Worm (Caenorhabditis elegans) whole organism, mixed stage, embryonic: ENCODE results near the gene T25B6.6.

Experiments used
- M03D4.4 ChIP-seq: sonication (generic microtip); optimal IDR thresholded peaks from 2 replicates; lab custom pipeline; 2017; ENCODE audit warnings: mild to moderate bottlenecking, missing genetic modification characterization, missing compliant biosample characterization
- bed-3 ChIP-seq: fragments of 200-800 bp; sonication (Bioruptor generic); optimal IDR thresholded peaks from 3 replicates; lab custom pipeline; 2018; ENCODE audit warnings: mild to moderate bottlenecking, missing genetic modification characterization, moderate library complexity, missing compliant biosample characterization
- blmp-1 ChIP-seq: fragments of 150-350 bp; optimal IDR thresholded peaks from 2 replicates; lab custom pipeline; 2014; ENCODE audit warnings: missing biosample characterization, missing genetic modification characterization
- ceh-43 ChIP-seq: fragments of 200-800 bp; sonication (Bioruptor generic); optimal IDR thresholded peaks from 2 replicates; lab custom pipeline; 2018; ENCODE audit warnings: mild to moderate bottlenecking, missing genetic modification characterization, moderate library complexity, missing compliant biosample characterization
- ceh-83 ChIP-seq: fragments of 200-800 bp; sonication (Bioruptor generic); optimal IDR thresholded peaks from 2 replicates; lab custom pipeline; 2018; ENCODE audit warnings: mild to moderate bottlenecking, missing genetic modification characterization, missing compliant biosample characterization
- ces-1 ChIP-seq: fragments of 150-350 bp; optimal IDR thresholded peaks from 2 replicates; lab custom pipeline; 2014; ENCODE audit warnings: missing biosample characterization, missing genetic modification reagents, missing genetic modification characterization
- cnd-1 ChIP-seq: fragments of 200-800 bp; sonication (Bioruptor generic); optimal IDR thresholded peaks from 2 replicates; lab custom pipeline; 2018; ENCODE audit warnings: mild to moderate bottlenecking, missing genetic modification characterization, missing compliant biosample characterization
- drap-1 ChIP-seq: fragments of 200-800 bp; sonication (Bioruptor generic); optimal IDR thresholded peaks from 3 replicates; lab custom pipeline; 2018; ENCODE audit warnings: mild to moderate bottlenecking, missing genetic modification characterization, missing compliant biosample characterization
- elt-3 ChIP-seq: fragments of 150-350 bp; optimal IDR thresholded peaks from 2 replicates; lab custom pipeline; 2014; ENCODE audit warnings: missing biosample characterization, missing genetic modification characterization
- flh-1 ChIP-seq: fragments of 200-800 bp; sonication (Bioruptor generic); optimal IDR thresholded peaks from 2 replicates; lab custom pipeline; 2018; ENCODE audit warnings: mild to moderate bottlenecking, missing genetic modification characterization, moderate library complexity, missing compliant biosample characterization
- ham-2 ChIP-seq: fragments of 200-800 bp; sonication (Bioruptor generic); optimal IDR thresholded peaks from 2 replicates; lab custom pipeline; 2018; ENCODE audit warnings: mild to moderate bottlenecking, missing genetic modification characterization, missing compliant biosample characterization
- hlh-1 ChIP-seq: fragments of 150-350 bp; optimal IDR thresholded peaks from 2 replicates; lab custom pipeline; 2014; ENCODE audit warnings: missing biosample characterization, missing genetic modification reagents, missing genetic modification characterization
- lin-32 ChIP-seq: fragments of 200-800 bp; sonication (Bioruptor generic); optimal IDR thresholded peaks from 2 replicates; lab custom pipeline; 2018; ENCODE audit warnings: mild to moderate bottlenecking, missing genetic modification characterization, missing compliant biosample characterization
- lsy-2 ChIP-seq: fragments of 150-350 bp; optimal IDR thresholded peaks from 2 replicates; lab custom pipeline; 2014; ENCODE audit warnings: missing biosample characterization, missing genetic modification characterization
- mab-5 ChIP-seq: fragments of 150-350 bp; optimal IDR thresholded peaks from 2 replicates; lab custom pipeline; 2014; ENCODE audit warnings: missing biosample characterization, missing genetic modification characterization
- mep-1 ChIP-seq: fragments of 150-350 bp; optimal IDR thresholded peaks from 2 replicates; lab custom pipeline; 2017; ENCODE audit warnings: missing biosample characterization, missing genetic modification reagents, missing genetic modification characterization, inconsistent platforms
- mls-2 ChIP-seq: sonication (generic microtip); optimal IDR thresholded peaks from 2 replicates; lab custom pipeline; 2016; ENCODE audit warnings: mild to moderate bottlenecking, missing genetic modification characterization, moderate library complexity, missing compliant biosample characterization
- nhr-12 ChIP-seq: fragments of 150-350 bp; optimal IDR thresholded peaks from 2 replicates; lab custom pipeline; 2014; ENCODE audit warnings: missing biosample characterization, missing genetic modification characterization
- nhr-2 ChIP-seq: fragments of 150-350 bp; optimal IDR thresholded peaks from 2 replicates; lab custom pipeline; 2014; ENCODE audit warnings: missing biosample characterization, missing genetic modification characterization
- nhr-237 ChIP-seq: fragments of 150-350 bp; optimal IDR thresholded peaks from 2 replicates; lab custom pipeline; 2014; ENCODE audit warnings: missing biosample characterization, missing genetic modification characterization
- nhr-76 ChIP-seq: sonication (generic microtip); optimal IDR thresholded peaks from 2 replicates; lab custom pipeline; 2017; ENCODE audit warnings: missing biosample characterization, missing genetic modification characterization
- pha-4 ChIP-seq: fragments of 150-350 bp; optimal IDR thresholded peaks from 2 replicates; lab custom pipeline; 2018; ENCODE audit warnings: missing biosample characterization, missing genetic modification reagents, missing genetic modification characterization
- sem-2 ChIP-seq: fragments of 200-800 bp; sonication (Bioruptor generic); optimal IDR thresholded peaks from 2 replicates; lab custom pipeline; 2018; ENCODE audit warnings: mild to moderate bottlenecking, missing genetic modification characterization, missing compliant biosample characterization
- snpc-4 ChIP-seq: fragments of 150-350 bp; optimal IDR thresholded peaks from 2 replicates; lab custom pipeline; 2014; ENCODE audit warnings: missing biosample characterization, missing genetic modification characterization
- sptf-1 ChIP-seq: sonication (generic microtip); optimal IDR thresholded peaks from 2 replicates; lab custom pipeline; 2017; ENCODE audit warnings: mild to moderate bottlenecking, missing genetic modification characterization, moderate library complexity, missing compliant biosample characterization
- tbx-8 ChIP-seq: fragments of 200-800 bp; sonication (Bioruptor generic); optimal IDR thresholded peaks from 2 replicates; lab custom pipeline; 2018; ENCODE audit warnings: mild to moderate bottlenecking, missing genetic modification characterization, moderate library complexity, missing compliant biosample characterization
- unc-120 ChIP-seq: sonication (generic microtip); optimal IDR thresholded peaks from 2 replicates; lab custom pipeline; 2017; ENCODE audit warnings: missing genetic modification characterization, missing compliant biosample characterization; ENCODE audit not compliant: poor library complexity, severe bottlenecking
- unc-39 ChIP-seq: fragments of 150-350 bp; optimal IDR thresholded peaks from 2 replicates; lab custom pipeline; 2014; ENCODE audit warnings: missing biosample characterization, missing genetic modification characterization
- unc-62 ChIP-seq: fragments of 150-350 bp; optimal IDR thresholded peaks from 2 replicates; lab custom pipeline; 2014; ENCODE audit warnings: missing biosample characterization, missing genetic modification reagents, missing genetic modification characterization
- zip-8 ChIP-seq: fragments of 150-350 bp; optimal IDR thresholded peaks from 2 replicates; lab custom pipeline; 2014; ENCODE audit warnings: missing biosample characterization, missing genetic modification characterization
- ztf-11 ChIP-seq: fragments of 150-350 bp; optimal IDR thresholded peaks from 2 replicates; lab custom pipeline; 2014; ENCODE audit warnings: missing biosample characterization, missing genetic modification characterization

The T25B6.6 gene

DNA sequence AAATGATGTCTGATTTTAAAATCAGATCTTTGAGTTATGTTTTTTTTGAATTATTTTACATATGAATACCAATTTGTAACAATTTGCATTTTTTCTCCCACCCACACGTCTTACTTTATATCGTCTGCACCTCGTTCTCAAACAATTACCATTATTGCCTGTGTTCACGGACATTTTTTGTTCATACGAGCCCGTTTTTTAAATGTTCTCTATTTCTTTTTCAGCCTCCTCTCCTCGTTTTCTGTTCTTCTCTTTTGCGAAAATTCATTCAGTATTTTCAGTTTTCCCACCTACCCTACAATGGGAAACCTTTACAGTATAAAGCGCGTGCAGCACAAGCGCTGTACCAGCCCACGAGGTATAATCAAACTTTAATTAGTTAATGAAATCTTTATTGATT is 23.2 kb upstream of the T25B6.6 start, which contains the start of gene prdm-14:
Gene prdm-14 (plus strand): TSS at position 301 of the 400 bp plus-strand sequence.
- TF ChIP-seq zip-8 (no peak), mep-1 (tag; lab: Kevin White, UChicago) (no peak), blmp-1 (tag; lab: Kevin White, UChicago) (no peak)

- TF ChIP-seq elt-3 (tag; lab: Kevin White, UChicago) (no peak), nhr-12 (tag; lab: Kevin White, UChicago) (no peak), M03D4.4 (tag; lab: Kevin White, UChicago) (no peak), hlh-1 (tag; lab: Kevin White, UChicago) (no peak), tbx-8 (GFP tag; lab: Kevin White, UChicago) (no peak), zip-8 (no peak), lsy-2 (tag; lab: Kevin White, UChicago) (no peak)
Observed at ce11 chrX:9036237-9036636, 13.6 kb upstream of the T25B6.6 start.

ce11 chrX:9035142-9035541 is 12.5 kb upstream of the T25B6.6 start:
- TF ChIP-seq flh-1 (no peak), mep-1 (tag; lab: Kevin White, UChicago) (no peak), sem-2 (GFP tag; lab: Kevin White, UChicago) (no peak), mls-2 (tag; lab: Kevin White, UChicago) (no peak), nhr-237 (no peak), zip-8 (no peak)

- no peak for TF ChIP-seq nhr-237
- TF ChIP-seq bed-3 (GFP tag; lab: Kevin White, UChicago): no peak
- TF ChIP-seq snpc-4 (tag; lab: Kevin White, UChicago): no peak
- no peak for TF ChIP-seq cnd-1 (tag; lab: Kevin White, UChicago)
- TF ChIP-seq mab-5 (tag; lab: Kevin White, UChicago): no peak
- TF ChIP-seq drap-1 (GFP tag; lab: Kevin White, UChicago): no peak
- no peak for TF ChIP-seq ceh-43 (GFP tag; lab: Kevin White, UChicago)
- TF ChIP-seq lin-32 (GFP tag; lab: Kevin White, UChicago): no peak
- TF ChIP-seq unc-39: no peak
- no peak for TF ChIP-seq ham-2 (GFP tag; lab: Kevin White, UChicago)
- TF ChIP-seq lsy-2 (tag; lab: Kevin White, UChicago): no peak
- no peak for TF ChIP-seq elt-3 (tag; lab: Kevin White, UChicago)
- no peak for TF ChIP-seq nhr-76
- TF ChIP-seq nhr-2 (tag; lab: Kevin White, UChicago): no peak
- no peak for TF ChIP-seq blmp-1 (tag; lab: Kevin White, UChicago)
- TF ChIP-seq, all 35 proteins: peak for 0
Observed at ce11 chrX:9034310-9034709, 11.6 kb upstream of the T25B6.6 start, which contains the start of gene nep-22. Gene nep-22, plus strand, starts transcription at chrX:9034554.

DNA sequence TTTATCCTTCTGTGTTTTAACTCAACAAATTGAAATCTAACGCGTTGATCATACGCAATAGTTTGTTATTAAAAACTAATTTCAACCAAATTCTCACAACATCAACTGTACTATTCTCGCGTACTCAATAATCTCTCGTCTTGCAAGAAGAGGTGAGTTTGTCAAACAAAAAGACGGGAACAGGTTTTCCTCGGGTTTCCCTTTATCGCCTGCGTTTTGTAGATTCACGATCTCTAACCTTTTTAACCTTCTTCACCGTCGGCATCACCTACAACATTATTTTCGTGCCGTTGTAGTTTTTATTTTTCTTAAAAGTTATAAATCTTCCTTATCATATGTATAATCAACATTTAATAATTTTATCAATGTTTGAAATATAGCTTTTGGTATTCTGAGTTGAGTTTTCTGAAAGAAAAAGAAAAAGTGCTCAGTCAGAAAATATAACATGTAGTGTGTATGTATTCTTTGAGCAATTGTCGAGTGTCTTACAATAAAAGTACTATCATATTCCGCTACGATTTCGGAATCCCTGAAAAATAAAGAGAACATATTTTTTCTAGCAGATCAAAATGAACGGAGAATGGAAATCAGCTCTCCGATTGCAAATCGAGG is 6.3 kb upstream of the T25B6.6 start, which contains the start of gene snf-12:
Gene snf-12 (plus strand): TSS at position 562 of the 612 bp plus-strand sequence.
- TF ChIP-seq mep-1 (tag; lab: Kevin White, UChicago) (no peak), tbx-8 (GFP tag; lab: Kevin White, UChicago) (no peak), bed-3 (GFP tag; lab: Kevin White, UChicago) (no peak), ceh-83 (GFP tag; lab: Kevin White, UChicago) (no peak), snpc-4 (tag; lab: Kevin White, UChicago) (no peak)

ce11 chrX:9027304-9027703 is 4.6 kb upstream of the T25B6.6 start, which contains the start of gene T25B6.3:
Gene T25B6.3, plus strand, starts transcription at chrX:9027604.
- TF ChIP-seq M03D4.4 (tag; lab: Kevin White, UChicago): no peak
- no peak for TF ChIP-seq lsy-2 (tag; lab: Kevin White, UChicago)
- TF ChIP-seq sptf-1 (tag; lab: Kevin White, UChicago): no peak
- no peak for TF ChIP-seq ham-2 (GFP tag; lab: Kevin White, UChicago)
- no peak for TF ChIP-seq tbx-8 (GFP tag; lab: Kevin White, UChicago)
- TF ChIP-seq ztf-11 (tag; lab: Kevin White, UChicago): no peak
- TF ChIP-seq nhr-2 (tag; lab: Kevin White, UChicago): no peak
- TF ChIP-seq unc-120 (tag; lab: Kevin White, UChicago): no peak
- TF ChIP-seq nhr-237: no peak
- TF ChIP-seq pha-4 (tag; lab: Kevin White, UChicago): no peak
- no peak for TF ChIP-seq lin-32 (GFP tag; lab: Kevin White, UChicago)
- TF ChIP-seq nhr-12 (tag; lab: Kevin White, UChicago): no peak
- no peak for TF ChIP-seq mls-2 (tag; lab: Kevin White, UChicago)
- TF ChIP-seq ces-1 (GFP tag; lab: Kevin White, UChicago): no peak
- no peak for TF ChIP-seq elt-3 (tag; lab: Kevin White, UChicago)
- no peak for TF ChIP-seq drap-1 (GFP tag; lab: Kevin White, UChicago)
- TF ChIP-seq ceh-43 (GFP tag; lab: Kevin White, UChicago): no peak
- TF ChIP-seq nhr-76: no peak
- no peak for TF ChIP-seq unc-62
- TF ChIP-seq blmp-1 (tag; lab: Kevin White, UChicago): no peak
